Worm (Caenorhabditis elegans): ENCODE measurements around the gene mec-2.

Gene mec-2

ce11 chrX:5519567-5519966 lies 48.0 kb upstream of the mec-2 start:
- TF ChIP-seq unc-42 (tag; optimal IDR thresholded peaks at IDR 0.05) = peak; percentile 96
- peak; percentile 56 for TF ChIP-seq ceh-31 (tag; optimal IDR thresholded peaks at IDR 0.05)
- TF ChIP-seq tbx-7 (tag; optimal IDR thresholded peaks at IDR 0.05) = no peak

ce11 chrX:5522769-5523601 lies 44.6 kb upstream of the mec-2 start, which contains the start of gene mboa-3:
Gene mboa-3 (minus strand): TSS chrX:5522819.
- TF ChIP-seq elt-2 (tag; optimal IDR thresholded peaks at IDR 0.05) (peak; percentile 43), ztf-16 (tag; optimal IDR thresholded peaks at IDR 0.05) (no peak)

- TF ChIP-seq unc-55 (GFP tag; optimal IDR thresholded peaks at IDR 0.05) (no peak), mec-3 (tag; optimal IDR thresholded peaks at IDR 0.05; ENCODE audit: borderline replicate concordance) (no peak), ceh-45 (GFP tag; IDR thresholded peaks at IDR 0.05) (no peak), hlh-30 (tag; optimal IDR thresholded peaks at IDR 0.05; ENCODE audit: insufficient read depth) (no peak), ahr-1 (tag; optimal IDR thresholded peaks at IDR 0.05) (no peak), ceh-14 (tag; optimal IDR thresholded peaks at IDR 0.05) (no peak), tbx-7 (tag; optimal IDR thresholded peaks at IDR 0.05) (no peak), ceh-9 (tag; optimal IDR thresholded peaks at IDR 0.05) (no peak), hlh-8 (tag; optimal IDR thresholded peaks at IDR 0.05) (no peak), hlh-15 (tag; optimal IDR thresholded peaks at IDR 0.05) (no peak), sox-4 (tag; optimal IDR thresholded peaks at IDR 0.05) (no peak), ref-2 (tag; optimal IDR thresholded peaks at IDR 0.05) (no peak), eyg-1 (tag; optimal IDR thresholded peaks at IDR 0.05) (no peak), ets-4 (tag; optimal IDR thresholded peaks at IDR 0.05) (no peak), nfya-1 (tag; optimal IDR thresholded peaks at IDR 0.05) (no peak), nhr-232 (tag; optimal IDR thresholded peaks at IDR 0.05) (no peak), pag-3 (tag; optimal IDR thresholded peaks at IDR 0.05; ENCODE audit: borderline replicate concordance) (no peak), pha-4 (tag; optimal IDR thresholded peaks at IDR 0.05) (no peak)
These were observed 43.3 kb upstream of the mec-2 start for ce11 chrX:5524260-5524659.

- TF ChIP-seq ceh-45 (GFP tag; IDR thresholded peaks at IDR 0.05) = no peak
- no peak for TF ChIP-seq ceh-14 (tag; optimal IDR thresholded peaks at IDR 0.05)
- no peak for TF ChIP-seq ztf-16 (tag; optimal IDR thresholded peaks at IDR 0.05)
- no peak for TF ChIP-seq ahr-1 (tag; optimal IDR thresholded peaks at IDR 0.05)
- no peak for TF ChIP-seq hlh-30 (tag; optimal IDR thresholded peaks at IDR 0.05; ENCODE audit: insufficient read depth)
- TF ChIP-seq hlh-13 (GFP tag; optimal IDR thresholded peaks at IDR 0.05) = no peak
- TF ChIP-seq pros-1 (tag; optimal IDR thresholded peaks at IDR 0.05) = no peak
These were observed 29.1 kb upstream of the mec-2 start, which contains the start of gene lgx-1 for ce11 chrX:5538416-5538815. Gene lgx-1 (minus strand): TSS chrX:5538516.

- no peak for TF ChIP-seq dve-1 (tag; optimal IDR thresholded peaks at IDR 0.05)
- no peak for TF ChIP-seq ztf-16 (tag; optimal IDR thresholded peaks at IDR 0.05)
- TF ChIP-seq ceh-18 (tag; optimal IDR thresholded peaks at IDR 0.05) = no peak
These were observed 23.9 kb upstream of the mec-2 start, which contains the start of gene C54G7.1 for ce11 chrX:5543651-5544050. Gene C54G7.1 (plus strand): TSS chrX:5543951.

ce11 chrX:5547828-5548227 lies 19.7 kb upstream of the mec-2 start:
- TF ChIP-seq fkh-10 (GFP tag; optimal IDR thresholded peaks at IDR 0.05) (no peak), tbx-2 (tag; optimal IDR thresholded peaks at IDR 0.05) (no peak)

- TF ChIP-seq che-1 (tag; optimal IDR thresholded peaks at IDR 0.05) = no peak
These were observed 14.9 kb upstream of the mec-2 start, which contains the start of gene ifta-1 for ce11 chrX:5552652-5553051. Gene ifta-1 (minus strand): TSS chrX:5552752.
